Fruit fly (Drosophila melanogaster) whole organism, embryonic: ENCODE measurements around the gene cue.

Source experiments
- CG16815 ChIP-seq: fragments of 200-800 bp; sonication (Bioruptor generic); optimal IDR thresholded peaks from 3 replicates; lab custom pipeline; 2017; ENCODE audit warnings: missing biosample characterization, mild to moderate bottlenecking, missing genetic modification characterization
- CG18262 ChIP-seq: fragments of 200-800 bp; optimal IDR thresholded peaks from 3 replicates; lab custom pipeline; 2019; ENCODE audit warnings: missing biosample characterization, mild to moderate bottlenecking, missing genetic modification characterization, moderate library complexity
- CG2129 ChIP-seq: fragments of 200-800 bp; sonication (Bioruptor generic); IDR thresholded peaks from 2 replicates; pipeline ENCODE4 v1.3.6; 2022; ENCODE audit warnings: missing biosample characterization, missing genetic modification characterization; ENCODE audit not compliant: partially characterized antibody
- CG8765 ChIP-seq: fragments of 200-800 bp; sonication (Bioruptor generic); IDR thresholded peaks from 2 replicates; pipeline ENCODE4 v1.3.6; 2022; ENCODE audit warnings: missing biosample characterization, missing genetic modification characterization
- CoRest ChIP-seq: fragments of 200-800 bp; sonication (Bioruptor generic); optimal IDR thresholded peaks from 3 replicates; lab custom pipeline; 2018; ENCODE audit warnings: missing biosample characterization, mild to moderate bottlenecking, missing genetic modification characterization, moderate library complexity
- Ets97D ChIP-seq: fragments of 200-800 bp; sonication (Bioruptor generic); optimal IDR thresholded peaks from 3 replicates; lab custom pipeline; 2016; ENCODE audit warnings: missing biosample characterization, missing genetic modification characterization
- hbn ChIP-seq: fragments of 200-800 bp; sonication (Bioruptor generic); IDR thresholded peaks from 2 replicates; pipeline ENCODE4 v1.3.6; 2022; ENCODE audit warnings: missing biosample characterization, missing genetic modification characterization; ENCODE audit not compliant: partially characterized antibody
- pho ChIP-seq: fragments of 200-800 bp; sonication (Bioruptor generic); optimal IDR thresholded peaks from 2 replicates; lab custom pipeline; 2016; ENCODE audit warnings: missing biosample characterization, missing genetic modification characterization
- prd ChIP-seq, 3 experiments: fragments of >200 bp in 2 of 3; fragments of 200-800 bp in 1 of 3; sonication (Bioruptor generic) in 1 of 3; optimal IDR thresholded peaks in 2 of 3; IDR thresholded peaks in 1 of 3; 2 replicates in 2 of 3; 3 replicates in 1 of 3; pipeline versions ENCODE4 v1.3.6 to Lab custom; 2017 to 2022; ENCODE audit warnings: missing biosample characterization in 1 of 3, missing genetic modification characterization in 1 of 3
- usp ChIP-seq: fragments of >200 bp; optimal IDR thresholded peaks from 2 replicates; lab custom pipeline; 2017; ENCODE audit warnings: missing biosample characterization, missing genetic modification characterization

dm6 chr3L:1565092-1565491 lies 48.0 kb upstream of the cue start, which contains the start of gene CG12003:
- TF ChIP-seq pho (GFP tag; lab: Kevin White, UChicago), result no peak
- no peak for TF ChIP-seq CG2129
- no peak for TF ChIP-seq usp (GFP tag; lab: Kevin White, UChicago)
- TF ChIP-seq hbn (GFP tag; lab: Robert Waterston, UW), result no peak
- TF ChIP-seq CG18262 (tag; lab: Kevin White, UChicago), result no peak
- no peak for TF ChIP-seq CG8765 (GFP tag; lab: Robert Waterston, UW)
- TF ChIP-seq prd (optimal IDR thresholded peaks at IDR 0.05; lab: Kevin White, UChicago), result no peak
- no peak for TF ChIP-seq prd (GFP tag; IDR thresholded peaks at IDR 0.05; lab: Robert Waterston, UW)
- no peak for TF ChIP-seq CoRest (tag; lab: Kevin White, UChicago)
- no peak for TF ChIP-seq CG16815 (GFP tag; lab: Kevin White, UChicago)
- TF ChIP-seq Ets97D (GFP tag; lab: Kevin White, UChicago), result no peak
